Fruit fly (Drosophila melanogaster): ENCODE data around the gene rn.

rn gene

dm6 chr3R:7251857-7252256 is 57.6 kb downstream of the rn start, which contains the start of gene Obp84a:
Gene Obp84a (minus strand): TSS chr3R:7251957.
- TF ChIP-seq Hr83 (GFP tag; optimal IDR thresholded peaks at IDR 0.05; ENCODE audit: poor library complexity, severe bottlenecking) (no peak), OdsH (GFP tag; optimal IDR thresholded peaks at IDR 0.05) (no peak), HLH106 (tag; optimal IDR thresholded peaks at IDR 0.05) (no peak), Jra (GFP tag; optimal IDR thresholded peaks at IDR 0.05) (no peak), h (GFP tag; optimal IDR thresholded peaks at IDR 0.05) (no peak), Dif (GFP tag; optimal IDR thresholded peaks at IDR 0.05; ENCODE audit: partially characterized antibody) (no peak), CG32264 (GFP tag; optimal IDR thresholded peaks at IDR 0.05) (no peak), dmrt93B (GFP tag; optimal IDR thresholded peaks at IDR 0.05) (no peak), Sp1 (GFP tag; optimal IDR thresholded peaks at IDR 0.05) (no peak), GATAd (GFP tag; optimal IDR thresholded peaks at IDR 0.05) (no peak), foxo (GFP tag; optimal IDR thresholded peaks at IDR 0.05) (no peak)

- peak; percentile 96 for TF ChIP-seq CG9705 (GFP tag; optimal IDR thresholded peaks at IDR 0.05)
- peak; percentile 9 for TF ChIP-seq Hr83 (GFP tag; optimal IDR thresholded peaks at IDR 0.05; ENCODE audit: poor library complexity, severe bottlenecking)
- no peak for TF ChIP-seq Myc (optimal IDR thresholded peaks at IDR 0.05)
- peak; percentile 53 for TF ChIP-seq GATAd (GFP tag; optimal IDR thresholded peaks at IDR 0.05)
- TF ChIP-seq fru (GFP tag; optimal IDR thresholded peaks at IDR 0.05) = peak; percentile 88
- peak; percentile 67 for TF ChIP-seq Jra (GFP tag; optimal IDR thresholded peaks at IDR 0.05)
- TF ChIP-seq br (GFP tag; optimal IDR thresholded peaks at IDR 0.05) = peak; percentile 84
- peak; percentile 88 for TF ChIP-seq Hnf4 (GFP tag; optimal IDR thresholded peaks at IDR 0.05)
- TF ChIP-seq rgr (GFP tag; optimal IDR thresholded peaks at IDR 0.05) = peak; percentile 97
- TF ChIP-seq Rel (GFP tag; optimal IDR thresholded peaks at IDR 0.05) = peak; percentile 50
- TF ChIP-seq Rel (tag; optimal IDR thresholded peaks at IDR 0.05) = peak; percentile 90
- peak; percentile 95 for TF ChIP-seq OdsH (GFP tag; optimal IDR thresholded peaks at IDR 0.05)
- TF ChIP-seq foxo (GFP tag; optimal IDR thresholded peaks at IDR 0.05) = peak; percentile 7 to 93
- peak; percentile 70 for TF ChIP-seq dsf (GFP tag; optimal IDR thresholded peaks at IDR 0.05; ENCODE audit: borderline replicate concordance)
- TF ChIP-seq Hr78 (GFP tag; optimal IDR thresholded peaks at IDR 0.05) = no peak
- peak; percentile 93 for TF ChIP-seq h (GFP tag; optimal IDR thresholded peaks at IDR 0.05)
- no peak for TF ChIP-seq Dfd (GFP tag; optimal IDR thresholded peaks at IDR 0.05)
- peak; percentile 83 for TF ChIP-seq ey (GFP tag; optimal IDR thresholded peaks at IDR 0.05)
- peak; percentile 95 for TF ChIP-seq brk (GFP tag; optimal IDR thresholded peaks at IDR 0.05)
- no peak for TF ChIP-seq lola (GFP tag; optimal IDR thresholded peaks at IDR 0.05)
- TF ChIP-seq Sp1 (GFP tag; optimal IDR thresholded peaks at IDR 0.05) = peak; percentile 98
- TF ChIP-seq usp (GFP tag; optimal IDR thresholded peaks at IDR 0.05) = no peak
- TF ChIP-seq HLH106 (tag; optimal IDR thresholded peaks at IDR 0.05) = peak; percentile 98
- TF ChIP-seq psq (GFP tag; optimal IDR thresholded peaks at IDR 0.05) = peak; percentile 81
- TF ChIP-seq CG32264 (GFP tag; optimal IDR thresholded peaks at IDR 0.05) = peak; percentile 70
- peak; percentile 88 for TF ChIP-seq dmrt93B (GFP tag; optimal IDR thresholded peaks at IDR 0.05)
- TF ChIP-seq woc (GFP tag; optimal IDR thresholded peaks at IDR 0.05) = peak; percentile 82
- no peak for TF ChIP-seq jim (GFP tag; optimal IDR thresholded peaks at IDR 0.05)
- peak; percentile 79 for TF ChIP-seq sage (GFP tag; optimal IDR thresholded peaks at IDR 0.05)
- TF ChIP-seq sv (GFP tag; optimal IDR thresholded peaks at IDR 0.05) = peak; percentile 73
- no peak for TF ChIP-seq Abd-B (GFP tag; optimal IDR thresholded peaks at IDR 0.05)
- TF ChIP-seq CrebA (GFP tag; optimal IDR thresholded peaks at IDR 0.05; ENCODE audit: borderline replicate concordance) = peak; percentile 57
Observed at dm6 chr3R:7249460-7249859, 60.0 kb downstream of the rn start, which contains the start of the genes CG1227 and Dtwd2. Gene CG1227 (minus strand): TSS chr3R:7249738. Gene Dtwd2 (plus strand): TSS chr3R:7249795.

dm6 chr3R:7246889-7247288 is 62.5 kb downstream of the rn start, which contains the start of the genes Noc3 and CG10053:
Gene Noc3 (minus strand): TSS chr3R:7246969.
Gene CG10053 (plus strand): TSS chr3R:7247090.
- TF ChIP-seq Hnf4 (GFP tag; optimal IDR thresholded peaks at IDR 0.05) (no peak), Myc (optimal IDR thresholded peaks at IDR 0.05) (peak; percentile 60), Sp1 (GFP tag; optimal IDR thresholded peaks at IDR 0.05) (no peak)

- TF ChIP-seq GATAd (GFP tag; optimal IDR thresholded peaks at IDR 0.05) (no peak), Abd-B (GFP tag; optimal IDR thresholded peaks at IDR 0.05) (no peak), sage (GFP tag; optimal IDR thresholded peaks at IDR 0.05) (no peak), dl (GFP tag; optimal IDR thresholded peaks at IDR 0.05; ENCODE audit: insufficient read depth in 1 of 2, partially characterized antibody in 2 of 2) (no peak), woc (GFP tag; optimal IDR thresholded peaks at IDR 0.05) (no peak), Dif (GFP tag; optimal IDR thresholded peaks at IDR 0.05; ENCODE audit: partially characterized antibody) (no peak), dsf (GFP tag; optimal IDR thresholded peaks at IDR 0.05; ENCODE audit: borderline replicate concordance) (no peak), OdsH (GFP tag; optimal IDR thresholded peaks at IDR 0.05) (no peak), CrebA (GFP tag; optimal IDR thresholded peaks at IDR 0.05; ENCODE audit: borderline replicate concordance) (no peak), lola (GFP tag; optimal IDR thresholded peaks at IDR 0.05) (no peak), h (GFP tag; optimal IDR thresholded peaks at IDR 0.05) (no peak), CG32264 (GFP tag; optimal IDR thresholded peaks at IDR 0.05) (no peak)
Observed at dm6 chr3R:7241460-7241859, 68.0 kb downstream of the rn start, which contains the start of gene CG14607. Gene CG14607 (plus strand): TSS chr3R:7241760.
